Worm (Caenorhabditis elegans): ENCODE results near the gene eat-3.

DNA sequence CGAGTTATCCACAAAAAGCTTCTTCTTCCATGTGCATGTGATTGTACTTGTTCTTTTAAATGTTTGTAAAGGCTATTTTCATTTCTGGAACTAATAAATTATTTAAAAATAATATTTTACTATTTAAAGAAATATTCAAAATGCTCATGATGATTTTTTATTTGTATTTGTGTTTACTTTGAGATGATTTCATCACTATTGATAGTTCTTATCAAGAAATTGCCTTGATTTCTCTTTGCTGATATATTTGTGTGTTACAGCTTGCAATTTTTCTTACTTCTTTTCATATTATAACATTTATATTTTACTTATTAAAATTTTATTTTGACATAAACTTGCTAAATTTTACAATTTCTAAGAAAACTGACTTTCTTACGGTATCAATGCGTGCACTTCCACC lies 53.5 kb downstream of the eat-3 start:
- TF ChIP-seq tab-1 (GFP tag; IDR thresholded peaks at IDR 0.05) (no peak), med-1 (GFP tag; optimal IDR thresholded peaks at IDR 0.05; ENCODE audit: insufficient read depth) (no peak), ztf-29 (GFP tag; IDR thresholded peaks at IDR 0.05) (no peak), flt-1 (GFP tag; IDR thresholded peaks at IDR 0.05) (no peak), ztf-23 (GFP tag; IDR thresholded peaks at IDR 0.05) (no peak), ref-1 (GFP tag; conservative IDR thresholded peaks at IDR 0.05) (no peak)

Data from whole organism, midembryonic.